Fruit fly (Drosophila melanogaster): ENCODE results near the gene CG10979.

The CG10979 gene

DNA sequence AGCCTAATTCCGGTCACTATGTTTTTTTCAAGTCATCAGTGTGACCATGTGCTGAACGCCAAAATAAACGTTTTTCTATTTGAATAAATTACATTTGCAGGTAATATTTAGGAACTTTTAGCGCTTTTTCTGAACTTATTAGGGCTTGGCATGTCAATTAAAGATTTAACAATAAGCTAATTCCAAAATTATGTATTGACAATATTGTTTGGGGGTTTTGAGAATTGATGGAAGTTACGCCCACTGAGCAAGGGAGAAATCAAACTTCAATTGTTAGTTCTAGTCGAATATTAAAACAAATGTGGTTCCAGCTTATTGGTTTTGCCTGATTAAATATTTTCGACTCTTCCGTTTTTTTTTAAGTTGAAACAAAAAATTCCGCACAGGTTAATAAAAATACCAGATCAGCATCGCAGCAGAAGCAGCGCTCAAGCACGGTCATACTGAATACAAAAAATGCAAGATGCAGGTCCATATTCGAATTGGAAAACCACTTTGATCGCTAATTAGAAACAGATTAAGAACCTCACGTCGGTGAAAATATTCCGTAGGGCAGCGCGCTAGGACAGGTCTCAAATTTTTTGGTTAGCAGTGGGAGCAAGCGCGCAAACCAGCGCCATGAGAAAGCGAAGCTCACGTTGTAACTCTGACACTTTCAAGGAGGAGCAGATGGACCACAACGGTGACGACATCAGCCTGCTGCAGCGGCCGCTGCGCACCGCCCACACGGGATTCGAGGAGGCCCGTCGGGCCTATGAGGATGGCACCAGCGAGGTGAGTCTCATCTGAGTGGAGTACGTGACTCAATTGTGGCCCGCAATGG lies at the start of gene CG10979, which contains the start of gene PSMG1:
TSS of gene CG10979 (plus strand) at position 439 of the 823 bp plus-strand sequence.
TSS of gene PSMG1 (minus strand) at position 51 of the 823 bp plus-strand sequence.
- TF ChIP-seq Pif1B (GFP tag; optimal IDR thresholded peaks at IDR 0.05) = no peak
- TF ChIP-seq Ets98B (GFP tag; IDR thresholded peaks at IDR 0.05) = no peak
- TF ChIP-seq CG4496 (GFP tag; IDR thresholded peaks at IDR 0.05) = no peak
- TF ChIP-seq CG14655 (GFP tag; optimal IDR thresholded peaks at IDR 0.05) = no peak
- TF ChIP-seq CG8159 (tag; optimal IDR thresholded peaks at IDR 0.05) = no peak
- TF ChIP-seq Snoo (tag; optimal IDR thresholded peaks at IDR 0.05) = no peak
- no peak for TF ChIP-seq rn (GFP tag; IDR thresholded peaks at IDR 0.05)
- no peak for TF ChIP-seq CG15710 (tag; optimal IDR thresholded peaks at IDR 0.05)
- TF ChIP-seq fd96Ca (GFP tag; IDR thresholded peaks at IDR 0.05) = no peak
- no peak for TF ChIP-seq CG34367 (tag; optimal IDR thresholded peaks at IDR 0.05)
- TF ChIP-seq CG17806 (tag; optimal IDR thresholded peaks at IDR 0.05) = no peak
- TF ChIP-seq D1 (tag; optimal IDR thresholded peaks at IDR 0.05) = no peak
- TF ChIP-seq CG9948 (tag; optimal IDR thresholded peaks at IDR 0.05) = no peak
- TF ChIP-seq CG32121 (GFP tag; IDR thresholded peaks at IDR 0.05) = no peak

DNA sequence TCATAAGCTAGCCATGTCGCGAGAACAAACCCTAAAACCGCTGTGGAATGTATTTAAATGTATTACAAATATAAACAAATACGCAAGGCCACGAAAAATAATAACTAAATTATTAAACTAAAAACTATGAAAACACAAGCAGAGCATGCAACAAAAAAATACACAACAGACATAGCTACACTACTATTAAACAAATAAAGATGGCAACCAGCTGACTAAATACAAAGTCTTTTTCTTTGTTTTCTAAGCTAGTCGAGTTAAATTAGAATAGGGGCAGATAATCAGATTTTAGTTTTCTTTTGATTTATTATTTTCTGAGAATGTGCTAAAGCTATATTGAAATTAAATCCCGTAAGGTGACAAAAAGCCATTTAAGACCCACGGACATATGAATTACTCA lies 47.9 kb upstream of the CG10979 start:
- TF ChIP-seq gl (tag; optimal IDR thresholded peaks at IDR 0.05) (no peak), CG17806 (tag; optimal IDR thresholded peaks at IDR 0.05) (no peak), Pif1A (GFP tag; optimal IDR thresholded peaks at IDR 0.05) (no peak), CG10348 (GFP tag; IDR thresholded peaks at IDR 0.05) (no peak), D1 (tag; optimal IDR thresholded peaks at IDR 0.05) (no peak), Ets98B (GFP tag; IDR thresholded peaks at IDR 0.05) (no peak), CG9948 (tag; optimal IDR thresholded peaks at IDR 0.05) (no peak), CG12605 (GFP tag; IDR thresholded peaks at IDR 0.05) (no peak), CG34367 (tag; optimal IDR thresholded peaks at IDR 0.05) (no peak), CG8301 (tag; optimal IDR thresholded peaks at IDR 0.05) (no peak), CG15710 (tag; optimal IDR thresholded peaks at IDR 0.05) (no peak), CG13204 (GFP tag; optimal IDR thresholded peaks at IDR 0.05) (no peak), CG14655 (GFP tag; optimal IDR thresholded peaks at IDR 0.05) (no peak), Pif1B (GFP tag; optimal IDR thresholded peaks at IDR 0.05) (no peak)

DNA sequence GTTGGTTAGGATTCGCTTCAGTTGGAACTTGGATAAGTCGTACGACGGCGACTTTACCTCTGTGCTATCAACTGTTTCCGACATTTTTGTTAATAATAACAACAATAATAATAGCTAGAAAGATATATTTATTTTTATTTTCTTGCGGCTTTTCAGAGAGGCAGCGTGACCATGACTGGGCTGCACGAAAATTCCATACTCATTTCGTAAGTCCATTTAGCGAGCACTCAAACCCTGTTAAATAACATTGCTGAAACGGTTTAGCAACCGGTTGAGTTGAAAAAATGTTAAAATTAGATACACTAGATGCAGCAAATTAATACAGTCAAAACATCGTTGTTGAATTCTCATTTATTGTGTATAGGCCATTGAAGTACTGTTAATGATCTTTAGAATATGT lies 39.9 kb upstream of the CG10979 start, which contains the start of gene Dcps:
TSS of gene Dcps (minus strand) at position 181 of the 400 bp plus-strand sequence.
- TF ChIP-seq CG14655 (GFP tag; optimal IDR thresholded peaks at IDR 0.05) (no peak), Snoo (tag; optimal IDR thresholded peaks at IDR 0.05) (no peak), CG13204 (GFP tag; optimal IDR thresholded peaks at IDR 0.05) (no peak), CG32121 (GFP tag; IDR thresholded peaks at IDR 0.05) (no peak), gl (tag; optimal IDR thresholded peaks at IDR 0.05) (no peak), D1 (tag; optimal IDR thresholded peaks at IDR 0.05) (no peak), CG8159 (tag; optimal IDR thresholded peaks at IDR 0.05) (no peak), CG10348 (GFP tag; IDR thresholded peaks at IDR 0.05) (no peak)

DNA sequence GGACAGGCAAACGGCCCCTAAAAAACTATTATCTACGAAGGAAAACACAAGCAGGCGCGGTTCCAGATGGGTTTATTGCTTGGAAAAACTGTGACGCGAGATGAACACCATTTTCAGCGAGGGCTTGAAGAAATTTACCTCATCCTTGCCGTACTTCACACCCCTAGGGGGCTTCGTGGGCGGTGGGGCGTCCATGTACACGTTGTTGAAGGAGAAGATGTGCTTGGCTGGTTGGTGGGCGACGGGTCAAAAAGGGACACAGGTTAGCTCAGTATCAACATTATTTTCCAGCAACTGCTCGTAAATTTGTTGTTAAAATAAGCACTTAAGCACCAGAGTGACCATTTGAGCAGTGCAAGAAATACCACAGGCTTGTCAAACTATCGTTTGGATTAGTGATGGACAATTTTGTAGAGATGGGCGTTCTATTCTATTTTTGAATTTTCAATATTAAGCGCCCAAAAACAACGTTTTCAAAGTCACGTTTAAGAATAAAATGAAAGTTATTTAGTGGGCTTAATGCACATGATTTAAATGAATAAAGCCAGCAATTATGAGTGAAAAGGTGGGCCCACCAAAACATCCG lies 35.8 kb upstream of the CG10979 start, which contains the start of gene Sec8:
TSS of gene Sec8 (minus strand) at position 374 of the 586 bp plus-strand sequence.
- TF ChIP-seq Pif1B (GFP tag; optimal IDR thresholded peaks at IDR 0.05) (no peak), fd96Ca (GFP tag; IDR thresholded peaks at IDR 0.05) (0 out of 3 replicates have a peak, but pooled peaks have one; percentile 33), CG4496 (GFP tag; IDR thresholded peaks at IDR 0.05) (0 out of 3 replicates have a peak, but pooled peaks have one; percentile 33), CG14655 (GFP tag; optimal IDR thresholded peaks at IDR 0.05) (no peak), CG12605 (GFP tag; IDR thresholded peaks at IDR 0.05) (no peak)

DNA sequence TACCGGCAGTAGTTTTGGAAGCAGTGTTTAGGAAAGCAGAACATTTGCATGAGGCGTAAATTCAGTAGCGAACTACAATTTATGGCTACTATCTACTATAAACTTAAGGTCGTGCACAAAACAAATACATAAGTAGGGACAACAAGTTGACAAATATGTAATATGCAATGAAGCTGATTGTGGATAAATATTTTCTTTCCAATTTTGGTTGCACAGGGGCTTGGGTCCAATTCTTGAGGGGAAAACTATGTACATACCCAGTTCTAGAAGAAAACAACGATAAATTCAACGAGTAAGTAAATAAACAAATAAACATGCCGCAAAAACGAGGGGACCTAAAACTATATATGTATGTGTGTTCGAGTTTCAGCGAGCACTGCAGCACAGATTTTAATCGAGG lies 33.5 kb upstream of the CG10979 start:
- TF ChIP-seq CG8159 (tag; optimal IDR thresholded peaks at IDR 0.05) (no peak), CG34367 (tag; optimal IDR thresholded peaks at IDR 0.05) (no peak), CG32121 (GFP tag; IDR thresholded peaks at IDR 0.05) (no peak), fd96Ca (GFP tag; IDR thresholded peaks at IDR 0.05) (no peak), rn (GFP tag; IDR thresholded peaks at IDR 0.05) (no peak), Pif1B (GFP tag; optimal IDR thresholded peaks at IDR 0.05) (no peak), CG4496 (GFP tag; IDR thresholded peaks at IDR 0.05) (no peak), CG17806 (tag; optimal IDR thresholded peaks at IDR 0.05) (no peak), Pif1A (GFP tag; optimal IDR thresholded peaks at IDR 0.05) (no peak), EcR (GFP tag; optimal IDR thresholded peaks at IDR 0.05) (no peak), gl (tag; optimal IDR thresholded peaks at IDR 0.05) (no peak), CG12605 (GFP tag; IDR thresholded peaks at IDR 0.05) (no peak), Ets98B (GFP tag; IDR thresholded peaks at IDR 0.05) (no peak), CG8301 (tag; optimal IDR thresholded peaks at IDR 0.05) (no peak), Snoo (tag; optimal IDR thresholded peaks at IDR 0.05) (no peak), CG9948 (tag; optimal IDR thresholded peaks at IDR 0.05) (no peak), CG10348 (GFP tag; IDR thresholded peaks at IDR 0.05) (no peak), CG14655 (GFP tag; optimal IDR thresholded peaks at IDR 0.05) (no peak), D1 (tag; optimal IDR thresholded peaks at IDR 0.05) (no peak)

DNA sequence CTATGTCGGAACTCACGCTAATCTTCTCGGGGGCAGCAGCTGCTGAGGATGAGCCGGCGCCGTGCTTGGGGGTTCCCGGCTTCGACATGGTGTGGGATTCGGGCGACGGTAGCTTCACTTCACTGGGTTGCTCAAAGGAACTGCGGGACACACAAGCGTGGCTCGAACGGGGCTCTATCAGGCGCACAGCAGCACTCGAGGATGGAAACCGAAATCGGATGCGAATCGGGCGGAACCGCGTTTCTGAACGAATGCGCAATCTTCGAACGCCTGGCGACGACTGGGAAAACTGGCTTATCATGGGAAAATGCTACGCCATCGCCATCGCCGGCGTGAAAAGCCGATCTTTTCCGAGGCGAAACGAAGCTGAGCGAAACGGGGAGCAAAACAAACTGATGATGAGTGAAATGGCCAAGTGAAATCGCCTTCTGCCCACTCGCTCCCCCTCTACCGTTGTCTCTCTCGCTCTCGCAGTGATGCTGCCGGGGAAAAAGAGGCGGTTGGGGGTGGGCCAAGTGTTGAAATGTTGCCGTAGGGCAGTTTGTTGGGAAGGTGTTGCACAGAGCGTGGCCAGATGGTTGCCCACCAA lies 22.8 kb upstream of the CG10979 start:
- TF ChIP-seq CG34367 (tag; optimal IDR thresholded peaks at IDR 0.05) (no peak), CG4496 (GFP tag; IDR thresholded peaks at IDR 0.05) (0 out of 3 replicates have a peak, but pooled peaks have one; percentile 39), Ets98B (GFP tag; IDR thresholded peaks at IDR 0.05) (no peak), CG12605 (GFP tag; IDR thresholded peaks at IDR 0.05) (no peak), Snoo (tag; optimal IDR thresholded peaks at IDR 0.05) (no peak), CG17806 (tag; optimal IDR thresholded peaks at IDR 0.05) (no peak)
